Worm (Caenorhabditis elegans) whole organism, midembryonic: ENCODE data around the gene lips-3.

Experiments used
- cog-1 ChIP-seq: sonication (generic microtip); optimal IDR thresholded peaks from 2 replicates; lab custom pipeline; 2016; ENCODE audit warnings: missing genetic modification characterization, missing compliant biosample characterization
- flt-1 ChIP-seq: fragments of 200-800 bp; sonication (Bioruptor generic); IDR thresholded peaks from 2 replicates; pipeline ENCODE4 v1.3.6; 2022; ENCODE audit warnings: missing genetic modification characterization, missing compliant biosample characterization
- ztf-23 ChIP-seq: fragments of 200-800 bp; sonication (Bioruptor generic); IDR thresholded peaks from 2 replicates; pipeline ENCODE4 v1.3.6; 2022; ENCODE audit warnings: missing genetic modification reagents, missing genetic modification characterization, missing compliant biosample characterization
- ztf-29 ChIP-seq: fragments of 200-800 bp; sonication (Bioruptor generic); IDR thresholded peaks from 2 replicates; pipeline ENCODE4 v1.3.6; 2022; ENCODE audit warnings: missing genetic modification reagents, missing genetic modification characterization, missing compliant biosample characterization

DNA sequence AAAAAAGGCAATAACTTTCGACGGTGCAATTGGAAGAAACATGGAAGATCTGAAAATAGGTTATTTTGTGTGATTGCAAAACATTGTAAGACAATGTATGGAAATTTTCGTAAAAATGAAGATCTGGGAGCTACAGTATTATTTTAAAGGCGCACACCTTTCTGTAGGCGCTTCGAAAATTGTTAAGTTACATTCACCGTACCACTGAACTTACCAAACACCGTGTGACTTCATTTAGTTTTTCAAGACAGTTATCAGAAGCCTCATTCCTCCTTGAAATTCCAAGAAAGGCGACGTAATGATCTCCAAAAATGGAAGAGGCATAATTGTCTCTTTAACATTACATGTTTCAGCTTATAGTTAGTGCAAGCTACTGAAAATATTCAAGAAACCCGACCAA, 37.6 kb downstream of the lips-3 start:
- TF ChIP-seq flt-1 (GFP tag; lab: Robert Waterston, UW) (no peak), ztf-29 (GFP tag; lab: Robert Waterston, UW) (no peak), cog-1 (tag; lab: Kevin White, UChicago) (no peak), ztf-23 (no peak)
